Worm (Caenorhabditis elegans): Measurements from ENCODE around the gene egas-4.

Gene egas-4

DNA sequence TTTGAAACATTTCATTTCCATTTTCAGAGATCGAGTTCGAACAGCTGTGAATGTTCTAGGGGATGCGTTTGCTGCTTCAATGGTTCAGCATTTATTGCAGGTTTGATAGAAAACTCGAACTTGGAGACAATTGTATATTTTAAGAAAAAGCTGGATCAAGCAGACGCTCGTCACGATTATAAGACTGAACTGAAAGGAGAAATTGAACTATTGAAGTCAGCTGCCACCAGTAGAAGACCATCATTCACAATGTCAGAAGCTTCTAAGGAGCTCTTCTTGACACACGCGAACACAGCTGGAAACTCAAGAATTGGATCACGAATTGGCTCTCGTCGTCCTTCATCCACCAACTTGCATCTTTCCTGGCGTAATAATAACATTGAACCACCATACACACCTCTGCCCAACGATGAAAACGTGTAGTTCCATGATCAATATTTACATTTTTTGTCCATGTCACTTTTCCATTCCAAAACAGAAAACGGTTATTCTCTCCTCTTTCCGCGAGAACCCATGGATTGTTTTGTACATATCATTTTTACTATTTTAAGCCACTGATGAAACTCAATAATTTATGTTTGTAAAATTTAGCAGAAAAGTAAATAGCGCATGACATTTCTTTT, 8.3 kb upstream of the egas-4 start:
- TF ChIP-seq aly-2 (tag; optimal IDR thresholded peaks at IDR 0.05) (no peak), lim-7 (GFP tag; IDR thresholded peaks at IDR 0.05) (no peak), nhr-48 (tag; optimal IDR thresholded peaks at IDR 0.05) (peak; percentile 1), unc-130 (GFP tag; optimal IDR thresholded peaks at IDR 0.05) (peak; percentile 31), T20F7.1 (GFP tag; optimal IDR thresholded peaks at IDR 0.05) (peak; percentile 71), nhr-10 (tag; optimal IDR thresholded peaks at IDR 0.05) (peak; percentile 32), nhr-76 (tag; optimal IDR thresholded peaks at IDR 0.05) (no peak), lin-38 (GFP tag; IDR thresholded peaks at IDR 0.05) (peak; percentile 53), cey-2 (tag; optimal IDR thresholded peaks at IDR 0.05; ENCODE audit: borderline replicate concordance, insufficient read depth) (no peak), fkh-10 (GFP tag; optimal IDR thresholded peaks at IDR 0.05) (no peak), ama-1 (optimal IDR thresholded peaks at IDR 0.05) (peak; percentile 91), F26F4.8 (GFP tag; conservative IDR thresholded peaks at IDR 0.05) (0 out of 2 replicates have a peak, but pooled peaks have one; percentile 12), mep-1 (tag; optimal IDR thresholded peaks at IDR 0.05) (peak; percentile 61), mes-2 (tag; optimal IDR thresholded peaks at IDR 0.05; ENCODE audit: poor library complexity, severe bottlenecking) (peak; percentile 27), F49E8.2 (tag; optimal IDR thresholded peaks at IDR 0.05; ENCODE audit: borderline replicate concordance) (peak; percentile 45), nhr-77 (tag; optimal IDR thresholded peaks at IDR 0.05) (peak; percentile 9), hmg-1.1 (GFP tag; IDR thresholded peaks at IDR 0.05) (no peak), hlh-11 (tag; optimal IDR thresholded peaks at IDR 0.05) (peak; percentile 29), zip-2 (tag; optimal IDR thresholded peaks at IDR 0.05) (no peak), ctbp-1 (GFP tag; IDR thresholded peaks at IDR 0.05) (peak; percentile 38; the same call in 1 of the 2 replicates), arid-1 (GFP tag; conservative IDR thresholded peaks at IDR 0.05) (peak; percentile 50; the same call in 1 of the 2 replicates), zfp-3 (GFP tag; conservative IDR thresholded peaks at IDR 0.05) (peak; percentile 73; the same call in 1 of the 2 replicates), Y48G9A.11 (GFP tag; IDR thresholded peaks at IDR 0.05) (peak; percentile 13; the same call in 1 of the 2 replicates), duxl-1 (tag; optimal IDR thresholded peaks at IDR 0.05; ENCODE audit: poor library complexity) (peak; percentile 12), dve-1 (tag; optimal IDR thresholded peaks at IDR 0.05; ENCODE audit: insufficient read depth) (peak; percentile 46), aha-1 (tag) (peak; percentile 93), nhr-25 (tag; optimal IDR thresholded peaks at IDR 0.05; ENCODE audit: borderline replicate concordance, insufficient read depth) (peak; percentile 34), daf-8 (GFP tag; IDR thresholded peaks at IDR 0.05) (0 out of 2 replicates have a peak, but pooled peaks have one; percentile 41), dmd-8 (GFP tag; IDR thresholded peaks at IDR 0.05) (no peak), unc-62 (GFP tag; optimal IDR thresholded peaks at IDR 0.05 in 1 of 2) (peak in 1 of 2 experiments; percentile 74), unc-62 (tag; optimal IDR thresholded peaks at IDR 0.05) (no peak), snpc-1.2 (GFP tag; IDR thresholded peaks at IDR 0.05) (peak; percentile 71), dmd-6 (GFP tag; IDR thresholded peaks at IDR 0.05) (peak; percentile 40), lsy-2 (tag; optimal IDR thresholded peaks at IDR 0.05) (peak in 1 of 2 experiments; percentile 32), daf-16 (GFP tag; optimal IDR thresholded peaks at IDR 0.05) (peak in 1 of 2 experiments; percentile 10), daf-16 (tag; optimal IDR thresholded peaks at IDR 0.05) (peak; percentile 52), pha-4 (GFP tag; IDR thresholded peaks at IDR 0.05) (peak; percentile 55), pha-4 (tag; optimal IDR thresholded peaks at IDR 0.05) (no peak)

DNA sequence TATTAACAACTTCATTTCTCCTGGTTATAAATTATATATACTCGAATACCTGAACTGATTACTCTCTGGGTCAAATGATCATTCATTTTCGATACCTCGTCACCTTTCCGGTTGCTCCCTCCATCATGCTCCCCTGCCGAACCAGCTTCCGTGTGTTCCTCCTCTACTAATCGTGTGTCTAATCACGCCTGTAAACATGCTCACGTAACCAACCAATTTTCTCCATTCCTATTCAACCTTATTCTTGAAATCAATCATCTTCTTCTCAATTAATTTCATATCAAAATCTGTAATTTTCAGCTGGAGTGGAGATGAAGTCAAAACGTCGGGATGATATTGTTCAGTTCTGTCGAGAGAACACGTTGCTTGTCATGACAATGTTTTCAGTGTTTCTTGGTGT, 5.7 kb upstream of the egas-4 start, which contains the start of gene glt-6:
Gene glt-6, plus strand, starts transcription at position 301 of the 400 bp plus-strand sequence.
- TF ChIP-seq lin-38 (GFP tag; IDR thresholded peaks at IDR 0.05): no peak
- TF ChIP-seq duxl-1 (tag; optimal IDR thresholded peaks at IDR 0.05; ENCODE audit: poor library complexity): no peak
- TF ChIP-seq T20F7.1 (GFP tag; optimal IDR thresholded peaks at IDR 0.05): no peak
- TF ChIP-seq nhr-48 (tag; optimal IDR thresholded peaks at IDR 0.05): no peak
- no peak for TF ChIP-seq F49E8.2 (tag; optimal IDR thresholded peaks at IDR 0.05; ENCODE audit: borderline replicate concordance)
- no peak for TF ChIP-seq spr-3 (GFP tag; optimal IDR thresholded peaks at IDR 0.05)
- TF ChIP-seq zfp-3 (GFP tag; conservative IDR thresholded peaks at IDR 0.05): no peak
- no peak for TF ChIP-seq lin-39 (tag; optimal IDR thresholded peaks at IDR 0.05)
- no peak for TF ChIP-seq rbr-2 (tag; optimal IDR thresholded peaks at IDR 0.05)
- no peak for TF ChIP-seq egl-43 (GFP tag; IDR thresholded peaks at IDR 0.05)
